Fruit fly (Drosophila melanogaster) whole organism, embryonic: Measurements from ENCODE around the gene CG46440.

ENCODE experiments used
- Ada2b ChIP-seq: fragments of 200-800 bp; sonication (Bioruptor generic); IDR thresholded peaks from 2 replicates; pipeline ENCODE4 v1.3.6; 2022; ENCODE audit warnings: missing biosample characterization, missing genetic modification characterization
- Atf-2 ChIP-seq: fragments of 200-800 bp; sonication (Bioruptor generic); optimal IDR thresholded peaks from 2 replicates; lab custom pipeline; 2016; ENCODE audit warnings: missing biosample characterization, missing genetic modification characterization
- Bteb2 ChIP-seq: fragments of 200-800 bp; sonication (Bioruptor generic); optimal IDR thresholded peaks from 2 replicates; lab custom pipeline; 2016; ENCODE audit warnings: missing biosample characterization, missing genetic modification characterization
- CG1024 ChIP-seq: fragments of 200-800 bp; sonication (Bioruptor generic); IDR thresholded peaks from 2 replicates; pipeline ENCODE4 v1.3.6; 2022; ENCODE audit warnings: missing biosample characterization, missing genetic modification characterization
- CG10321 ChIP-seq: fragments of 200-800 bp; sonication (Bioruptor generic); IDR thresholded peaks from 2 replicates; pipeline ENCODE4 v1.3.6; 2022; ENCODE audit warnings: missing biosample characterization, missing genetic modification characterization
- CG13775 ChIP-seq: fragments of 200-800 bp; sonication (Bioruptor generic); optimal IDR thresholded peaks from 3 replicates; lab custom pipeline; 2017; ENCODE audit warnings: missing biosample characterization, mild to moderate bottlenecking, missing genetic modification characterization
- CG14014 ChIP-seq: fragments of 200-800 bp; sonication (Bioruptor generic); IDR thresholded peaks from 2 replicates; pipeline ENCODE4 v1.3.6; 2022; ENCODE audit warnings: missing biosample characterization, missing genetic modification characterization
- CG14050 ChIP-seq: fragments of 200-800 bp; sonication (Bioruptor generic); IDR thresholded peaks from 3 replicates; pipeline ENCODE4 v1.3.6; 2022; ENCODE audit warnings: missing biosample characterization, missing genetic modification characterization
- CG14710 ChIP-seq: fragments of 200-800 bp; sonication (Bioruptor generic); optimal IDR thresholded peaks from 3 replicates; lab custom pipeline; 2019; ENCODE audit warnings: missing biosample characterization, mild to moderate bottlenecking, missing genetic modification characterization, moderate library complexity
- CG15696 ChIP-seq: fragments of 200-800 bp; sonication (Bioruptor generic); optimal IDR thresholded peaks from 2 replicates; lab custom pipeline; 2019; ENCODE audit warnings: missing biosample characterization, mild to moderate bottlenecking, missing genetic modification characterization, moderate library complexity
- CG1602 ChIP-seq: fragments of 200-800 bp; sonication (Bioruptor generic); optimal IDR thresholded peaks from 3 replicates; lab custom pipeline; 2016; ENCODE audit warnings: missing biosample characterization, missing genetic modification characterization
- CG17328 ChIP-seq: fragments of 200-800 bp; sonication (Bioruptor generic); IDR thresholded peaks from 2 replicates; pipeline ENCODE4 v1.3.6; 2022; ENCODE audit warnings: missing biosample characterization, missing genetic modification characterization
- CG17359 ChIP-seq: fragments of 200-800 bp; sonication (Bioruptor generic); optimal IDR thresholded peaks from 3 replicates; lab custom pipeline; 2018; ENCODE audit warnings: missing biosample characterization, mild to moderate bottlenecking, missing genetic modification characterization, moderate library complexity
- CG17912 ChIP-seq: fragments of 200-800 bp; sonication (Bioruptor generic); optimal IDR thresholded peaks from 2 replicates; lab custom pipeline; 2018; ENCODE audit warnings: missing biosample characterization, mild to moderate bottlenecking, missing genetic modification characterization
- CG18476 ChIP-seq: fragments of 200-800 bp; sonication (Bioruptor generic); optimal IDR thresholded peaks from 2 replicates; lab custom pipeline; 2016; ENCODE audit warnings: missing biosample characterization, mild to moderate bottlenecking, missing genetic modification characterization
- CG30020 ChIP-seq: fragments of 200-800 bp; optimal IDR thresholded peaks from 2 replicates; lab custom pipeline; 2019; ENCODE audit warnings: missing biosample characterization, mild to moderate bottlenecking, missing genetic modification characterization, moderate library complexity
- CG33557 ChIP-seq: fragments of 200-800 bp; sonication (Bioruptor generic); optimal IDR thresholded peaks from 2 replicates; lab custom pipeline; 2019; ENCODE audit warnings: missing biosample characterization, mild to moderate bottlenecking, missing genetic modification characterization, moderate library complexity
- CG34224 ChIP-seq: fragments of 200-800 bp; sonication (Bioruptor generic); IDR thresholded peaks from 3 replicates; pipeline ENCODE4 v1.3.6; 2022; ENCODE audit warnings: missing biosample characterization, missing genetic modification characterization; ENCODE audit not compliant: partially characterized antibody
- CG6813 ChIP-seq: fragments of 200-800 bp; sonication (Bioruptor generic); optimal IDR thresholded peaks from 2 replicates; lab custom pipeline; 2017; ENCODE audit warnings: missing biosample characterization, missing genetic modification characterization, mild to moderate bottlenecking, moderate library complexity, missing genetic modification reagents
- CG6854 ChIP-seq: fragments of 200-800 bp; sonication (Bioruptor generic); optimal IDR thresholded peaks from 3 replicates; lab custom pipeline; 2017; ENCODE audit warnings: missing biosample characterization, mild to moderate bottlenecking, missing genetic modification characterization
- CG7357 ChIP-seq: fragments of 200-800 bp; sonication (Bioruptor generic); IDR thresholded peaks from 3 replicates; pipeline ENCODE4 v1.3.6; 2022; ENCODE audit warnings: missing biosample characterization, missing genetic modification characterization
- CG7963 ChIP-seq: fragments of 200-800 bp; sonication (Bioruptor generic); IDR thresholded peaks from 3 replicates; pipeline ENCODE4 v1.3.6; 2022; ENCODE audit warnings: missing biosample characterization, missing genetic modification characterization; ENCODE audit not compliant: partially characterized antibody
- D ChIP-seq, 2 experiments: fragments of 200-800 bp in 1 of 2; fragments of >200 bp in 1 of 2; sonication (Bioruptor generic) in 1 of 2; optimal IDR thresholded peaks; 2 replicates in 1 of 2; 3 replicates in 1 of 2; lab custom pipeline; 2017; ENCODE audit warnings: mild to moderate bottlenecking in 1 of 2, missing biosample characterization in 1 of 2, missing genetic modification characterization in 1 of 2, missing genetic modification reagents in 1 of 2
- E2f2 ChIP-seq: fragments of 200-800 bp; sonication (Bioruptor generic); IDR thresholded peaks from 2 replicates; pipeline ENCODE4 v1.3.6; 2022; ENCODE audit warnings: missing biosample characterization, missing genetic modification characterization
- Elba2 ChIP-seq: fragments of 200-800 bp; sonication (Bioruptor generic); optimal IDR thresholded peaks from 3 replicates; lab custom pipeline; 2016; ENCODE audit warnings: missing biosample characterization, missing genetic modification characterization
- Hey ChIP-seq: fragments of 200-800 bp; sonication (Bioruptor generic); optimal IDR thresholded peaks from 3 replicates; lab custom pipeline; 2018; ENCODE audit warnings: missing biosample characterization, mild to moderate bottlenecking, missing genetic modification characterization
- NC2α ChIP-seq: fragments of 200-800 bp; sonication (Bioruptor generic); optimal IDR thresholded peaks from 2 replicates; lab custom pipeline; 2016; ENCODE audit warnings: missing biosample characterization, missing genetic modification characterization
- NK7.1 ChIP-seq: fragments of 200-800 bp; sonication (Bioruptor generic); optimal IDR thresholded peaks from 3 replicates; lab custom pipeline; 2016; ENCODE audit warnings: missing biosample characterization, missing genetic modification characterization
- Sox100B ChIP-seq: fragments of 200-800 bp; sonication (Bioruptor generic); optimal IDR thresholded peaks from 3 replicates; lab custom pipeline; 2018; ENCODE audit warnings: missing biosample characterization, mild to moderate bottlenecking, missing genetic modification characterization
- Xrp1 ChIP-seq: fragments of 200-800 bp; sonication (Bioruptor generic); IDR thresholded peaks from 2 replicates; pipeline ENCODE4 v1.3.6; 2022; ENCODE audit warnings: missing biosample characterization, missing genetic modification characterization
- YL-1 ChIP-seq: fragments of 200-800 bp; sonication (Bioruptor generic); optimal IDR thresholded peaks from 3 replicates; lab custom pipeline; 2017; ENCODE audit warnings: missing biosample characterization, mild to moderate bottlenecking, missing genetic modification characterization
- ara ChIP-seq: fragments of 200-800 bp; sonication (Bioruptor generic); IDR thresholded peaks from 2 replicates; pipeline ENCODE4 v1.3.6; 2022; ENCODE audit warnings: missing biosample characterization, missing genetic modification characterization
- eyg ChIP-seq: fragments of 200-800 bp; sonication (Bioruptor generic); optimal IDR thresholded peaks from 3 replicates; lab custom pipeline; 2016; ENCODE audit warnings: missing biosample characterization, missing genetic modification characterization
- gem ChIP-seq: fragments of 200-800 bp; sonication (Bioruptor generic); optimal IDR thresholded peaks from 2 replicates; lab custom pipeline; 2019; ENCODE audit warnings: missing biosample characterization, mild to moderate bottlenecking, missing genetic modification characterization, moderate library complexity
- gro ChIP-seq: fragments of 200-800 bp; sonication (Bioruptor generic); optimal IDR thresholded peaks from 2 replicates; lab custom pipeline; 2016; ENCODE audit warnings: missing biosample characterization, missing genetic modification characterization
- gsb ChIP-seq: fragments of 200-800 bp; sonication (Bioruptor generic); IDR thresholded peaks from 2 replicates; pipeline ENCODE4 v1.3.6; 2022; ENCODE audit warnings: missing biosample characterization, missing genetic modification characterization
- hkb ChIP-seq, 2 experiments: fragments of 200-800 bp in 1 of 2; fragments of >200 bp in 1 of 2; sonication (Bioruptor generic) in 1 of 2; IDR thresholded peaks in 1 of 2; optimal IDR thresholded peaks in 1 of 2; 2 replicates each; pipeline versions ENCODE4 v1.3.6 to Lab custom; 2017 to 2022; ENCODE audit warnings: missing biosample characterization in 1 of 2, missing genetic modification characterization in 1 of 2
- luna ChIP-seq: fragments of 200-800 bp; sonication (Bioruptor generic); optimal IDR thresholded peaks from 2 replicates; lab custom pipeline; 2016; ENCODE audit warnings: missing biosample characterization, missing genetic modification characterization
- nerfin-1 ChIP-seq: fragments of 200-800 bp; sonication (Bioruptor generic); optimal IDR thresholded peaks from 3 replicates; lab custom pipeline; 2019; ENCODE audit warnings: missing biosample characterization, mild to moderate bottlenecking, missing genetic modification characterization, moderate library complexity
- onecut ChIP-seq: fragments of 200-800 bp; sonication (Bioruptor generic); IDR thresholded peaks from 2 replicates; pipeline ENCODE4 v1.3.6; 2022; ENCODE audit warnings: missing biosample characterization, missing genetic modification characterization
- phol ChIP-seq: fragments of 200-800 bp; sonication (Bioruptor generic); optimal IDR thresholded peaks from 3 replicates; lab custom pipeline; 2018; ENCODE audit warnings: missing biosample characterization, mild to moderate bottlenecking, missing genetic modification characterization, moderate library complexity
- salm ChIP-seq: fragments of 200-800 bp; sonication (Bioruptor generic); optimal IDR thresholded peaks from 2 replicates; lab custom pipeline; 2018; ENCODE audit warnings: missing biosample characterization, mild to moderate bottlenecking, missing genetic modification characterization
- sd ChIP-seq: fragments of 200-800 bp; sonication (Bioruptor generic); optimal IDR thresholded peaks from 3 replicates; lab custom pipeline; 2018; ENCODE audit warnings: missing biosample characterization, mild to moderate bottlenecking, missing genetic modification characterization, moderate library complexity
- sens ChIP-seq: fragments of 200-800 bp; sonication (Bioruptor generic); peaks from one replicate; lab custom pipeline; 2016; ENCODE audit warnings: missing biosample characterization, missing genetic modification characterization
- seq ChIP-seq: fragments of 200-800 bp; sonication (Bioruptor generic); IDR thresholded peaks from 2 replicates; pipeline ENCODE4 v1.3.6; 2022; ENCODE audit warnings: missing biosample characterization, missing genetic modification characterization
- sob ChIP-seq: fragments of 200-800 bp; sonication (Bioruptor generic); IDR thresholded peaks from 2 replicates; pipeline ENCODE4 v1.3.6; 2022; ENCODE audit warnings: missing biosample characterization, missing genetic modification characterization
- tgo ChIP-seq: fragments of 200-800 bp; sonication (Bioruptor generic); IDR thresholded peaks from 3 replicates; pipeline ENCODE4 v1.3.6; 2022; ENCODE audit warnings: missing biosample characterization, missing genetic modification characterization

Gene CG46440

dm6 chrX:15870777-15871757 lies 13.4 kb upstream of the CG46440 start (continued):
- TF ChIP-seq sob = peak; percentile 66
- peak; percentile 24 for TF ChIP-seq NC2α (GFP tag; lab: Kevin White, UChicago)
- TF ChIP-seq Sox100B = no peak
- no peak; the same call in 2 of the 3 replicates for TF ChIP-seq tgo (GFP tag; lab: Robert Waterston, UW)
- no peak for TF ChIP-seq CG14050 (GFP tag; lab: Robert Waterston, UW)
- TF ChIP-seq sens (GFP tag; lab: Kevin White, UChicago) = peak; percentile 87
- TF ChIP-seq CG1602 (GFP tag; lab: Kevin White, UChicago) = peak; percentile 40
- no peak for TF ChIP-seq gsb
- TF ChIP-seq nerfin-1 = peak; percentile 51
- no peak for TF ChIP-seq ara (GFP tag; lab: Robert Waterston, UW)
- peak; percentile 41 for TF ChIP-seq salm (tag; lab: Kevin White, UChicago)
- TF ChIP-seq Bteb2 = peak; percentile 75
- TF ChIP-seq seq (GFP tag; lab: Robert Waterston, UW) = peak; percentile 69; the same call in 1 of the 2 replicates
- TF ChIP-seq CG17359 = peak; percentile 78
- TF ChIP-seq Xrp1 = peak; percentile 38; the same call in 1 of the 2 replicates
- peak; percentile 78 for TF ChIP-seq CG17912
- peak; percentile 77 for TF ChIP-seq CG7357
- TF ChIP-seq sd = no peak
- TF ChIP-seq CG33557 (GFP tag; lab: Kevin White, UChicago) = peak; percentile 53
- TF ChIP-seq E2f2 = peak; percentile 43; the same call in 1 of the 2 replicates
- peak; percentile 32 for TF ChIP-seq CG13775 (GFP tag; lab: Kevin White, UChicago)
- peak; percentile 13 for TF ChIP-seq luna (GFP tag; lab: Kevin White, UChicago)
- no peak for TF ChIP-seq CG10321 (GFP tag; lab: Robert Waterston, UW)
- no peak for TF ChIP-seq gem (tag; lab: Kevin White, UChicago)
- peak; percentile 53 for TF ChIP-seq onecut (GFP tag; lab: Robert Waterston, UW)
- TF ChIP-seq phol = no peak
- TF ChIP-seq CG18476 (GFP tag; lab: Kevin White, UChicago) = peak; percentile 64
- peak; percentile 66 for TF ChIP-seq CG15696 (tag; lab: Kevin White, UChicago)
- TF ChIP-seq hkb (optimal IDR thresholded peaks at IDR 0.05; lab: Kevin White, UChicago) = no peak
- TF ChIP-seq hkb (GFP tag; IDR thresholded peaks at IDR 0.05; lab: Robert Waterston, UW) = peak; percentile 79
- TF ChIP-seq Elba2 (GFP tag; lab: Kevin White, UChicago) = peak; percentile 74
- TF ChIP-seq YL-1 (GFP tag; lab: Kevin White, UChicago) = peak; percentile 37
- TF ChIP-seq gro (GFP tag; lab: Kevin White, UChicago) = peak; percentile 16
- TF ChIP-seq eyg (GFP tag; lab: Kevin White, UChicago) = peak; percentile 54
- TF ChIP-seq CG1024 (GFP tag; lab: Robert Waterston, UW) = 0 out of 2 replicates have a peak, but pooled peaks have one; percentile 2
- TF ChIP-seq CG34224 (GFP tag; lab: Robert Waterston, UW) = no peak
- TF ChIP-seq CG30020 (tag; lab: Kevin White, UChicago) = peak; percentile 68
- TF ChIP-seq NK7.1 (GFP tag; lab: Kevin White, UChicago) = peak; percentile 38
- TF ChIP-seq CG7963 (GFP tag; lab: Robert Waterston, UW) = no peak
- no peak for TF ChIP-seq Hey (tag; lab: Kevin White, UChicago)
- peak; percentile 85 for TF ChIP-seq CG6854 (GFP tag; lab: Kevin White, UChicago)
- TF ChIP-seq Ada2b (GFP tag; lab: Robert Waterston, UW) = peak; percentile 23; the same call in 1 of the 2 replicates
- no peak for TF ChIP-seq D (optimal IDR thresholded peaks at IDR 0.05; lab: Kevin White, UChicago)
- TF ChIP-seq D (GFP tag; optimal IDR thresholded peaks at IDR 0.05; lab: Kevin White, UChicago) = peak; percentile 49
- peak; percentile 88 for TF ChIP-seq CG6813 (GFP tag; lab: Kevin White, UChicago)
- peak; percentile 79; the same call in 1 of the 2 replicates for TF ChIP-seq CG14014
- no peak for TF ChIP-seq CG17328
- peak; percentile 28 for TF ChIP-seq CG14710 (tag; lab: Kevin White, UChicago)
- TF ChIP-seq Atf-2 (GFP tag; lab: Kevin White, UChicago) = peak; percentile 39
